Worm (Caenorhabditis elegans) whole organism, midembryonic: ENCODE data around the gene C39B10.4.

Experiments used
- tab-1 ChIP-seq: fragments of 200-800 bp; sonication (Bioruptor generic); IDR thresholded peaks from 2 replicates; pipeline ENCODE4 v1.3.6; 2022; ENCODE audit warnings: missing genetic modification characterization, missing compliant biosample characterization
- ztf-29 ChIP-seq: fragments of 200-800 bp; sonication (Bioruptor generic); IDR thresholded peaks from 2 replicates; pipeline ENCODE4 v1.3.6; 2022; ENCODE audit warnings: missing genetic modification reagents, missing genetic modification characterization, missing compliant biosample characterization

ce11 chrX:10430866-10431265, 13.9 kb upstream of the C39B10.4 start:
- TF ChIP-seq tab-1 (GFP tag; lab: Robert Waterston, UW) (no peak), ztf-29 (GFP tag; lab: Robert Waterston, UW) (no peak)
